Worm (Caenorhabditis elegans) whole organism, L2 larva: Measurements from ENCODE around the gene grl-14.
A peak's percentile ranks its signal among the peaks of the same experiment; 100 is the strongest.

ENCODE experiments used
- aly-2 ChIP-seq: fragments of 150-350 bp; optimal IDR thresholded peaks from 2 replicates; lab custom pipeline; 2014; ENCODE audit warnings: missing biosample characterization, missing genetic modification characterization
- ama-1 ChIP-seq: fragments of 150-350 bp; optimal IDR thresholded peaks from 2 replicates; lab custom pipeline; 2018; ENCODE audit warnings: inconsistent platforms
- ceh-16 ChIP-seq: fragments of 150-350 bp; optimal IDR thresholded peaks from 2 replicates; lab custom pipeline; 2014; ENCODE audit warnings: missing biosample characterization, missing genetic modification characterization
- ceh-82 ChIP-seq: fragments of 150-350 bp; optimal IDR thresholded peaks from 2 replicates; lab custom pipeline; 2014; ENCODE audit warnings: missing biosample characterization, missing genetic modification characterization
- egl-27 ChIP-seq: sonication (generic microtip); optimal IDR thresholded peaks from 3 replicates; lab custom pipeline; 2017; ENCODE audit warnings: missing biosample characterization, missing genetic modification reagents, missing genetic modification characterization
- gmeb-1 ChIP-seq: fragments of 150-350 bp; optimal IDR thresholded peaks from 2 replicates; lab custom pipeline; 2014; ENCODE audit warnings: missing biosample characterization, missing genetic modification characterization
- lin-39 ChIP-seq: fragments of 150-350 bp; optimal IDR thresholded peaks from 2 replicates; lab custom pipeline; 2014; ENCODE audit warnings: missing biosample characterization, missing genetic modification reagents, missing genetic modification characterization
- lsy-2 ChIP-seq, 2 experiments: fragments of 150-350 bp in 1 of 2; sonication (generic microtip) in 1 of 2; optimal IDR thresholded peaks; 2 replicates each; lab custom pipeline; 2014 to 2017; ENCODE audit warnings: missing biosample characterization in 2 of 2, missing genetic modification characterization in 2 of 2
- nhr-10 ChIP-seq: sonication (generic microtip); optimal IDR thresholded peaks from 2 replicates; lab custom pipeline; 2017; ENCODE audit warnings: missing biosample characterization, missing genetic modification characterization
- nhr-11 ChIP-seq: fragments of 150-350 bp; optimal IDR thresholded peaks from 2 replicates; lab custom pipeline; 2014; ENCODE audit warnings: missing biosample characterization, missing genetic modification characterization
- nhr-12 ChIP-seq: fragments of 150-350 bp; optimal IDR thresholded peaks from 2 replicates; lab custom pipeline; 2014; ENCODE audit warnings: missing biosample characterization, missing genetic modification characterization
- nhr-237 ChIP-seq: fragments of 150-350 bp; optimal IDR thresholded peaks from 2 replicates; lab custom pipeline; 2014; ENCODE audit warnings: missing biosample characterization, missing genetic modification characterization
- unc-62 ChIP-seq: fragments of 150-350 bp; optimal IDR thresholded peaks from 2 replicates; lab custom pipeline; 2014; ENCODE audit warnings: missing biosample characterization, missing genetic modification reagents, missing genetic modification characterization
- zag-1 ChIP-seq: fragments of 150-350 bp; optimal IDR thresholded peaks from 2 replicates; lab custom pipeline; 2014; ENCODE audit warnings: missing biosample characterization, missing genetic modification characterization

DNA sequence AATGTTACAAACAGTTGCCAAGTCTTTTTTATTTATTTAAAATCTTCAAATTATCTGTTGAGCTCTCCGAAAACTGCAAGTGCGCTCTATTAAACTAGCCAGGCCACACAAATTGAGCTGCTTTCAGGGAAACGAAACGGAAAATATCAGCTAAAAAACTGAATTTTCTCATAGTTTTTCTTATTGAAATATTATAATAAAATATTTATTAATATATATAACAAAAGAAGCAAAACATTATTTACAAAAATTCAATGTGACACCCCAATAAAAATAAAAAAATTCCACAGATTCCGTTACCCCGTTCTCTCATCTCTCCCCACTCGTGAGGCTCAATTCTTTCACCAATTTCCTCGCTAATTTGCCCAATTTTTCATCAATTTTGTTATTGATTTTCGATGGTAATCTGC is 7.2 kb downstream of the grl-14 start:
- no peak for TF ChIP-seq unc-62 (GFP tag; lab: Kevin White, UChicago)
- no peak for TF ChIP-seq zag-1 (tag; lab: Kevin White, UChicago)
- TF ChIP-seq egl-27: no peak
- TF ChIP-seq ceh-82: no peak
- no peak for TF ChIP-seq aly-2
- TF ChIP-seq nhr-237 (tag; lab: Kevin White, UChicago): no peak
- no peak for TF ChIP-seq gmeb-1 (tag; lab: Kevin White, UChicago)
- no peak for TF ChIP-seq nhr-12 (tag; lab: Kevin White, UChicago)
- no peak for TF ChIP-seq nhr-10 (tag; lab: Kevin White, UChicago)
- TF ChIP-seq nhr-11 (tag; lab: Kevin White, UChicago): no peak
- no peak for TF ChIP-seq ama-1 (lab: Kevin White, UChicago)
- peak in 1 of 2 experiments; percentile 35 for TF ChIP-seq lsy-2 (tag; optimal IDR thresholded peaks at IDR 0.05; lab: Kevin White, UChicago)
- TF ChIP-seq ceh-16 (tag; lab: Kevin White, UChicago): no peak
- no peak for TF ChIP-seq lin-39
